Worm (Caenorhabditis elegans): Measurements from ENCODE around the gene nlp-36.

Gene nlp-36

ce11 chrIII:9488431-9488830 is at the start of gene nlp-36:
Gene nlp-36, plus strand, starts transcription at chrIII:9488731.
- TF ChIP-seq W03F9.2 (tag; optimal IDR thresholded peaks at IDR 0.05) (no peak), dao-5 (tag; optimal IDR thresholded peaks at IDR 0.05) (no peak), him-1 (tag; optimal IDR thresholded peaks at IDR 0.05) (no peak)

ce11 chrIII:9439399-9439798 is 49.1 kb upstream of the nlp-36 start, which contains the start of gene F54C8.1:
Gene F54C8.1, plus strand, starts transcription at chrIII:9439699.
- no peak for TF ChIP-seq him-1 (tag; optimal IDR thresholded peaks at IDR 0.05)
- TF ChIP-seq W03F9.2 (tag; optimal IDR thresholded peaks at IDR 0.05): no peak
- TF ChIP-seq dao-5 (tag; optimal IDR thresholded peaks at IDR 0.05): no peak

ce11 chrIII:9441133-9441532 is 47.4 kb upstream of the nlp-36 start, which contains the start of gene emb-30:
Gene emb-30, minus strand, starts transcription at chrIII:9441460.
- no peak for TF ChIP-seq dao-5 (tag; optimal IDR thresholded peaks at IDR 0.05)
- TF ChIP-seq W03F9.2 (tag; optimal IDR thresholded peaks at IDR 0.05): no peak
- no peak for TF ChIP-seq him-1 (tag; optimal IDR thresholded peaks at IDR 0.05)

- TF ChIP-seq dao-5 (tag; optimal IDR thresholded peaks at IDR 0.05) (no peak), him-1 (tag; optimal IDR thresholded peaks at IDR 0.05) (no peak)
These were observed 45.7 kb upstream of the nlp-36 start for ce11 chrIII:9442846-9443245.

DNA sequence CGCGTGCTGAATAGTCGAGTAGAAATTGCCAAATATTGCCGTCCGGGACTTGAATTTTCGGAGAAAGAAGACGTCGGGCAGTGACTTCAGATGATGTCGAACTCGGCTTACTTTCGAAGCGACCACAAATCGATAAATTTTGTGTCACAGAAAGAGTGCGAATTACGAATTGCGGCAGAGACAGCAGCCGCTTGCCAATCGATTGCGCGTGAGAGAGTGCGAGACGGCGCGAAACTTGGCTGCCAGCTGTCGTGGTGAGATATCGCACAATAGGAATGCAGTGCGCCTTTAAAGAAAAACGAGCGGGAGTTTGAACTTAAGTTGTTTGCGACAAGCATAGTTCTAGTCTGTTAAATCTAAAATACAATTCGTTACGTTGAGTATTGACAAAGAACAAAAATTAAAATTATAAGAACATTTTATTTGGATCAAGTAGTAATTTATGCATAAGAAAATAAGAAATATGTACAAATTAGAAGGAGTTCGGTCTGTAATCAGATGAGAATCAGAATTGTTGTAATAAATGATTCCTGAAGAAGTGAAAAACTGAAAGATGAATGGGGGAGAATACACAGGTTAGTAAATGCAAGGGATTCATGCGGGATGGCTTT is 45.0 kb upstream of the nlp-36 start, which contains the start of gene pir-2:
TSS of gene pir-2 (minus strand) at position 218 of the 611 bp plus-strand sequence.
- TF ChIP-seq him-1 (tag; optimal IDR thresholded peaks at IDR 0.05) (no peak), W03F9.2 (tag; optimal IDR thresholded peaks at IDR 0.05) (peak; percentile 52), dao-5 (tag; optimal IDR thresholded peaks at IDR 0.05) (no peak)

DNA sequence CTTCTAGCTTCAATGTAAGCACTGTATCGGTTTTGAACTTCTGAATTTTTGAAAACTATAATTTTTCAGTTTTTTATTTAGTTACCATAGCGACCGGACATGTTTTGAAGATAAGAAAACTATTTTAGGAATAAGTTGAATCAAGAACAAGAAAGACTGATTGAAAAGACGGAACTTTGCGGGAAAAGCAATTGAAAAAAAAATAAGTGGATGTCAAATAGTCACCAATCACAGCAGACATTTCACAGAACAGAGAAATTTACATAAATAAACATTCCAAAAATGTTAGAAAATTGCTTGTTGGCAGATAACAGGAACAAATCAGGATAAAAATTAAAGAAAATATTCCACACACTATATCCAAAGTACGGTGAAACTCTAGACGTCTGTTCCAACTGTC is 38.7 kb upstream of the nlp-36 start, which contains the start of gene F54C8.6:
TSS of gene F54C8.6 (minus strand) at position 101 of the 400 bp plus-strand sequence.
- TF ChIP-seq W03F9.2 (tag; optimal IDR thresholded peaks at IDR 0.05) (no peak), dao-5 (tag; optimal IDR thresholded peaks at IDR 0.05) (no peak), him-1 (tag; optimal IDR thresholded peaks at IDR 0.05) (no peak)

- no peak for TF ChIP-seq him-1 (tag; optimal IDR thresholded peaks at IDR 0.05)
- no peak for TF ChIP-seq W03F9.2 (tag; optimal IDR thresholded peaks at IDR 0.05)
- TF ChIP-seq dao-5 (tag; optimal IDR thresholded peaks at IDR 0.05): no peak
These were observed 37.6 kb upstream of the nlp-36 start for ce11 chrIII:9450933-9451332.

ce11 chrIII:9453962-9454361 is 34.6 kb upstream of the nlp-36 start, which contains the start of gene F54C8.7:
Gene F54C8.7, minus strand, starts transcription at chrIII:9454062.
- no peak for TF ChIP-seq W03F9.2 (tag; optimal IDR thresholded peaks at IDR 0.05)
- no peak for TF ChIP-seq him-1 (tag; optimal IDR thresholded peaks at IDR 0.05)
- TF ChIP-seq dao-5 (tag; optimal IDR thresholded peaks at IDR 0.05): no peak

- TF ChIP-seq W03F9.2 (tag; optimal IDR thresholded peaks at IDR 0.05) (no peak), him-1 (tag; optimal IDR thresholded peaks at IDR 0.05) (no peak), dao-5 (tag; optimal IDR thresholded peaks at IDR 0.05) (no peak)
These were observed 33.8 kb upstream of the nlp-36 start for ce11 chrIII:9454730-9455129.

DNA sequence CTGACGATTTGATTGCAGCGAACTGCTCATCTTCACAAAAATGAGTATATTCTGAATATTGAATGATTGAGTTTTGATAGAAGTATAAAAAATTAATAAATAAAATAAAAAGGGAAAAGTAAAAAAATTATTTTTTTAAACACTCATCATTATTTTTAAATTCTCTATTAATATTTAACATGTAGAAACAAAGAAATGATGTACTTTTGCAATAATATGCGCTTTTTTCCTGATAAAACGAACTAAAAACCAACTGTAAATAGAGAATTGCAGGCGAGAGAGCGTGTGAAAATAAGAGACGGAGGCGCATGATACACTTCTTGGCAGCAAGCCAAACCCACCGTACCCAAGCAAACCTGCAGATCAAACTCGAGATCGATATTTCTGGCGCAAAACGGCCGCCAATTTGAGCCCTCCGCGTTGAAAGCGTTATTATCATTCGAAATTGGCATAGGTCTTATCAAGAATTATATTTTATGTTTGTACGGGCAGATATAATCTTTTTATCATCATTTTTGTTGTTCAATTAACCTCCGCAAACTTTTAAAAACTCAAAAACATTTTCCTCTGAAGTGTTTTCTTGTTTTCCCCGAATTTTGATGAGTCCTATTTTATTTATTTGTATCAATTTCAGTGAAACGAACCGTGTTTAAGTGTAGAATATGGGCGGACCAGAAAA is 32.4 kb upstream of the nlp-36 start, which contains the start of the genes rheb-1 and spk-1:
TSS of gene rheb-1 (minus strand) at position 51 of the 679 bp plus-strand sequence.
TSS of gene spk-1 (plus strand) at position 629 of the 679 bp plus-strand sequence.
- no peak for TF ChIP-seq dao-5 (tag; optimal IDR thresholded peaks at IDR 0.05)
- TF ChIP-seq W03F9.2 (tag; optimal IDR thresholded peaks at IDR 0.05): peak; percentile 94
- TF ChIP-seq him-1 (tag; optimal IDR thresholded peaks at IDR 0.05): peak; percentile 8

DNA sequence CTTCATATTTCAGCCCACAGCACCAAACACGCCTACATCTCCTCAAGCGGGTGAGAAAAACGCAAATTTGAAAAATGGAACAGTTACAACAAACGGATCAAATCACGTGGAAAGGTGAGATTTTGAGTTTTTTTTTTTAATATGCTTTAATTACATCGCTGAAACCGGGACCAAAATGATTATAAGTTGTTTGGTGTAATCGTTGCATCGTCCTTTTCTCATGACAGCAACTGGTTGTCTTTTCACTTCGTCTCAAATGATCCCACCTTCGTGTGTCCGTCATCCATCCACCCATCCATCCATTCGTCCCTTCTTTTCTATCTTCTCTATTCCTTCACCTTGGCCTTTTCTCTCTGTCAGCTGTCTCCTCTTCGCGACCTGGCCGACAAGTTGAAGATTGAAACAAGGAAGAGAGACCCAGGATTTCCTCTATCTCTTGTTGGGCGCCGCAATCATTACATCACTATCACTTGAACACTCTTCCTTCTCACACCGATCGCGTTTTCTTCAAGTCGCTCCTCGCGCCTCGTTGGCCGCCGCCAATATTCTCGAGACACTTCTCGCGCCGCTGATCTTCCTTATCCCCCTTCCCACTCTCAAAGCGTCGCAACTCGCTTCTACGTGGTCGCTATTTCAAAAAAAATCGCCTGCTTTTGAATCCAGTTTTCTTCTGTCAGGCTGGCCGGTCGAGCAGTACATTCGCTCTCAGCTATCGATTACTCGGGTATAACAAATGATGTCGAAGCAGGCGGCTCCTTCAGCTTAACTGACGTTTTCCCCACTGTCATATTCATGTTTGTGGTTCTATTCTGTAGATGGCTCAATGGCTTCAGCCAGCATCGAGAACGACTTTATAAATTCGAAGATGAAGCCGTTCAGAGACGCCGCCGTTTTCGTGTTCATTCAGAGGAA is 31.1 kb upstream of the nlp-36 start:
- TF ChIP-seq dao-5 (tag; optimal IDR thresholded peaks at IDR 0.05) (no peak), him-1 (tag; optimal IDR thresholded peaks at IDR 0.05) (no peak), W03F9.2 (tag; optimal IDR thresholded peaks at IDR 0.05) (no peak)

DNA sequence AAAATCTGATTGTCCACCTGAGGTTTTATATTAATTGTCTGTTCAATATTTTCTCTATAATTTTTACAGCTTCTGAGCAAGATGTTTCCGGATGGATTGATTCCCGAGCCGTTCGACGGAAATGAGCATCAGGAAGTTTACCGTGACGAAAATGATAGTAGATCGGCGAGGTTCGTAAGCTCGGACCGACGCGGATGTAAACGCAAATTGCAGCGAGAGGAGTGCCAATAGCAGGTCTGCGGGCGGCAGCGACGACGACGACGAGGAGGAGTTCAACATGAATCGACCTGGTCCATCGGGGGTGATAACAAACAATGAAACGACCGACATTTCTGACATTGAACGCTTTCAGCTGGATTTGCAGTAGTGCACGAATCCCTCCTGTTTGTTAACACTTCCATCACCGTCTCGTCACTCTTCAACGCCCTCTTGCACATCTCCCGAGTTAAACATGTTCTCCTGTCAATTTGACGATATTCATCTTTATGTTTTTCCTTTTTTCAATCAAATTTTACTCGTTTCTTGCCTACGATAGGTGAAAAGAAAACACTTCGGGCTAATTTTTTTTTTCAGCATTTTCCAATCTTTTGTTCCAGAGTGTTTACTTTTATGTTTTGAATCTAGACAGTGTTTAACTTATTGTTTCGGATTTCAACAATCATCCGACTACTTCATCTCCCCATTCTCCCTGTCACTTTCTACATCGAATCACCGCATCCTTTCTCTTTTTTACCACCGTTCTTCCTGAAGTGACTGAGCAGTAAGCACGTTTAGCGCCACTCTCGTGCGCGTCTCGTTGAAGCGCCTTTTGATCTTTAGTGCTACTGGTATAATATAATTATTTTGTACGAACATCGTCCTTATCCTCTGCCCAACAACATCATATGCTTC is 26.4 kb upstream of the nlp-36 start:
- TF ChIP-seq W03F9.2 (tag; optimal IDR thresholded peaks at IDR 0.05) (no peak), him-1 (tag; optimal IDR thresholded peaks at IDR 0.05) (no peak), dao-5 (tag; optimal IDR thresholded peaks at IDR 0.05) (no peak)

All from whole organism, L4/young adult.